Fruit fly (Drosophila melanogaster) whole organism, pupa: Measurements from ENCODE around the gene CG32713.

ENCODE experiments used
- CG32121 ChIP-seq: fragments of 200-800 bp; sonication (Bioruptor generic); IDR thresholded peaks from 2 replicates; pipeline ENCODE4 v1.3.6; 2022; ENCODE audit warnings: missing biosample characterization, missing genetic modification characterization
- D1 ChIP-seq: fragments of 200-800 bp; sonication (Bioruptor generic); optimal IDR thresholded peaks from 2 replicates; lab custom pipeline; 2018; ENCODE audit warnings: missing biosample characterization, mild to moderate bottlenecking, missing genetic modification characterization, moderate library complexity
- EcR ChIP-seq: fragments of 200-800 bp; sonication (Bioruptor generic); optimal IDR thresholded peaks from 3 replicates; lab custom pipeline; 2019; ENCODE audit warnings: missing biosample characterization, missing genetic modification characterization, mild to moderate bottlenecking, moderate library complexity, missing genetic modification reagents
- Pif1A ChIP-seq: fragments of 200-800 bp; sonication (Bioruptor generic); optimal IDR thresholded peaks from 3 replicates; lab custom pipeline; 2016; ENCODE audit warnings: missing biosample characterization, missing genetic modification characterization
- rn ChIP-seq: fragments of 200-800 bp; sonication (Bioruptor generic); IDR thresholded peaks from 2 replicates; pipeline ENCODE4 v1.3.6; 2022; ENCODE audit warnings: missing biosample characterization, missing genetic modification characterization

dm6 chrX:8489485-8489970 is 32.1 kb upstream of the CG32713 start, which contains the start of gene otu:
- TF ChIP-seq CG32121 (GFP tag; lab: Robert Waterston, UW) (no peak), Pif1A (no peak), EcR (GFP tag; lab: Kevin White, UChicago) (no peak), rn (GFP tag; lab: Robert Waterston, UW) (no peak), D1 (tag; lab: Kevin White, UChicago) (no peak)
